Worm (Caenorhabditis elegans): ENCODE data around the gene gtf-2H5.

The gtf-2H5 gene

ce11 chrIII:564786-565185 lies 12.6 kb downstream of the gtf-2H5 start (continued):
- no peak for TF ChIP-seq grh-1 (GFP tag; IDR thresholded peaks at IDR 0.05)
- TF ChIP-seq fkh-8 (tag; optimal IDR thresholded peaks at IDR 0.05), result no peak
- peak; percentile 8 for TF ChIP-seq nhr-20 (tag; optimal IDR thresholded peaks at IDR 0.05)
- TF ChIP-seq nhr-71 (tag; optimal IDR thresholded peaks at IDR 0.05), result peak; percentile 1
- no peak for TF ChIP-seq nhr-47 (tag; optimal IDR thresholded peaks at IDR 0.05)
- TF ChIP-seq elt-3 (tag; optimal IDR thresholded peaks at IDR 0.05), result peak in 1 of 6 experiments; percentile 10
- no peak for TF ChIP-seq irx-1 (tag; optimal IDR thresholded peaks at IDR 0.05)
- peak; percentile 83 for TF ChIP-seq blmp-1 (tag; optimal IDR thresholded peaks at IDR 0.05)
- no peak for TF ChIP-seq egl-27 (tag; optimal IDR thresholded peaks at IDR 0.05)
- no peak for TF ChIP-seq pqm-1 (tag; optimal IDR thresholded peaks at IDR 0.05)
- no peak for TF ChIP-seq dsc-1 (tag; optimal IDR thresholded peaks at IDR 0.05)
- no peak for TF ChIP-seq nhr-19 (GFP tag; conservative IDR thresholded peaks at IDR 0.05)
- no peak for TF ChIP-seq C16A3.4 (tag; optimal IDR thresholded peaks at IDR 0.05)
- TF ChIP-seq lsy-2 (tag; optimal IDR thresholded peaks at IDR 0.05), result peak in 1 of 2 experiments; percentile 22
- no peak for TF ChIP-seq swsn-7 (tag; optimal IDR thresholded peaks at IDR 0.05)
- no peak for TF ChIP-seq xbp-1 (tag; optimal IDR thresholded peaks at IDR 0.05)
- no peak for TF ChIP-seq ceh-90 (tag; optimal IDR thresholded peaks at IDR 0.05)
- peak; percentile 76 for TF ChIP-seq lin-14 (GFP tag; optimal IDR thresholded peaks at IDR 0.05)
- TF ChIP-seq tbx-2 (tag; optimal IDR thresholded peaks at IDR 0.05), result no peak
- TF ChIP-seq F16B12.6 (tag; optimal IDR thresholded peaks at IDR 0.05), result no peak
- no peak for TF ChIP-seq lin-15B (tag; optimal IDR thresholded peaks at IDR 0.05)
- peak; percentile 41 for TF ChIP-seq snu-23 (GFP tag; optimal IDR thresholded peaks at IDR 0.05)
- no peak for TF ChIP-seq unc-130 (tag; optimal IDR thresholded peaks at IDR 0.05)

ce11 chrIII:563755-564154 lies 13.6 kb downstream of the gtf-2H5 start:
- TF ChIP-seq egl-27 (tag; optimal IDR thresholded peaks at IDR 0.05) (no peak), nhr-90 (tag; optimal IDR thresholded peaks at IDR 0.05; ENCODE audit: poor library complexity) (peak; percentile 27), irx-1 (tag; optimal IDR thresholded peaks at IDR 0.05) (no peak), blmp-1 (tag; optimal IDR thresholded peaks at IDR 0.05) (peak; percentile 86), nhr-237 (tag; optimal IDR thresholded peaks at IDR 0.05) (no peak), lin-14 (GFP tag; optimal IDR thresholded peaks at IDR 0.05) (peak; percentile 71), C34B4.2 (tag; optimal IDR thresholded peaks at IDR 0.05) (no peak), snu-23 (GFP tag; optimal IDR thresholded peaks at IDR 0.05) (peak; percentile 23), aha-1 (tag; optimal IDR thresholded peaks at IDR 0.05) (no peak), ceh-82 (tag; optimal IDR thresholded peaks at IDR 0.05) (no peak), dpl-1 (GFP tag; optimal IDR thresholded peaks at IDR 0.05) (peak in 1 of 3 experiments; percentile 5), Y116A8C.19 (tag; optimal IDR thresholded peaks at IDR 0.05; ENCODE audit: borderline replicate concordance) (no peak)

- TF ChIP-seq ceh-82 (tag; optimal IDR thresholded peaks at IDR 0.05) (peak in 1 of 3 experiments; percentile 24), mdl-1 (tag; optimal IDR thresholded peaks at IDR 0.05) (peak in 1 of 2 experiments; percentile 27), fkh-4 (tag; optimal IDR thresholded peaks at IDR 0.05; ENCODE audit: borderline replicate concordance) (no peak), blmp-1 (tag; optimal IDR thresholded peaks at IDR 0.05) (peak; percentile 66), snu-23 (GFP tag; optimal IDR thresholded peaks at IDR 0.05) (peak; percentile 70), dpl-1 (GFP tag; optimal IDR thresholded peaks at IDR 0.05) (peak in 1 of 3 experiments; percentile 12), nhr-90 (tag; optimal IDR thresholded peaks at IDR 0.05; ENCODE audit: poor library complexity) (peak; percentile 61), grh-1 (GFP tag; IDR thresholded peaks at IDR 0.05) (peak; percentile 24; the same call in 1 of the 2 replicates), nhr-47 (tag; optimal IDR thresholded peaks at IDR 0.05) (peak; percentile 12), mep-1 (tag; optimal IDR thresholded peaks at IDR 0.05) (peak; percentile 55), swsn-7 (tag; optimal IDR thresholded peaks at IDR 0.05) (peak; percentile 39), fkh-8 (tag; optimal IDR thresholded peaks at IDR 0.05) (no peak), efl-1 (optimal IDR thresholded peaks at IDR 0.05) (peak; percentile 16 to 47), efl-1 (GFP tag; optimal IDR thresholded peaks at IDR 0.05 in 1 of 2) (no peak), ceh-88 (GFP tag; IDR thresholded peaks at IDR 0.05) (no peak), C16A3.4 (tag; optimal IDR thresholded peaks at IDR 0.05) (peak; percentile 24), hlh-4 (tag; optimal IDR thresholded peaks at IDR 0.05) (no peak), nhr-85 (tag) (peak; percentile 94), nhr-20 (tag; optimal IDR thresholded peaks at IDR 0.05) (peak; percentile 63), lin-14 (GFP tag; optimal IDR thresholded peaks at IDR 0.05) (peak; percentile 85), lsy-2 (tag; optimal IDR thresholded peaks at IDR 0.05) (peak in 1 of 2 experiments; percentile 27), elt-2 (tag; optimal IDR thresholded peaks at IDR 0.05) (peak; percentile 65), jun-1 (tag; optimal IDR thresholded peaks at IDR 0.05) (peak; percentile 39), aly-2 (tag; optimal IDR thresholded peaks at IDR 0.05) (no peak), vab-15 (tag; optimal IDR thresholded peaks at IDR 0.05) (no peak), lin-35 (GFP tag; optimal IDR thresholded peaks at IDR 0.05) (peak; percentile 12 to 52)
These were observed 18.5 kb downstream of the gtf-2H5 start for ce11 chrIII:558832-559231.

Measured in whole organism, L1 larva.